Fruit fly (Drosophila melanogaster) whole organism, embryonic: Measurements from ENCODE around the gene CG15506.

Source experiments
- B-H2 ChIP-seq: fragments of 200-800 bp; sonication (Bioruptor generic); optimal IDR thresholded peaks from 2 replicates; lab custom pipeline; 2018; ENCODE audit warnings: missing biosample characterization, mild to moderate bottlenecking, missing genetic modification characterization
- CG10462 ChIP-seq: fragments of 200-800 bp; sonication (Bioruptor generic); optimal IDR thresholded peaks from 2 replicates; lab custom pipeline; 2016; ENCODE audit warnings: missing biosample characterization, missing genetic modification characterization
- CG13287 ChIP-seq: fragments of 200-800 bp; sonication (Bioruptor generic); IDR thresholded peaks from 2 replicates; pipeline ENCODE4 v1.3.6; 2022; ENCODE audit warnings: missing biosample characterization, missing genetic modification characterization; ENCODE audit not compliant: partially characterized antibody
- CG15479 ChIP-seq: fragments of 200-800 bp; sonication (Bioruptor generic); optimal IDR thresholded peaks from 3 replicates; lab custom pipeline; 2019; ENCODE audit warnings: missing biosample characterization, mild to moderate bottlenecking, missing genetic modification characterization, moderate library complexity
- CG17328 ChIP-seq: fragments of 200-800 bp; sonication (Bioruptor generic); IDR thresholded peaks from 2 replicates; pipeline ENCODE4 v1.3.6; 2022; ENCODE audit warnings: missing biosample characterization, missing genetic modification characterization
- CG2116 ChIP-seq: fragments of 200-800 bp; sonication (Bioruptor generic); optimal IDR thresholded peaks from 3 replicates; lab custom pipeline; 2018; ENCODE audit warnings: missing biosample characterization, mild to moderate bottlenecking, missing genetic modification characterization
- CG30403 ChIP-seq: fragments of 200-800 bp; sonication (Bioruptor generic); optimal IDR thresholded peaks from 3 replicates; lab custom pipeline; 2016; ENCODE audit warnings: missing biosample characterization, missing genetic modification characterization
- CG31388 ChIP-seq: fragments of 200-800 bp; sonication (Bioruptor generic); optimal IDR thresholded peaks from 2 replicates; lab custom pipeline; 2016; ENCODE audit warnings: missing biosample characterization, missing genetic modification characterization
- CG3163 ChIP-seq: fragments of 200-800 bp; sonication (Bioruptor generic); optimal IDR thresholded peaks from 3 replicates; lab custom pipeline; 2016; ENCODE audit warnings: missing biosample characterization, missing genetic modification characterization
- CG3726 ChIP-seq: fragments of 200-800 bp; sonication (Bioruptor generic); IDR thresholded peaks from 3 replicates; pipeline ENCODE4, ENCODE4 v1.3.6; 2022; ENCODE audit warnings: missing biosample characterization, missing genetic modification characterization
- CG4854 ChIP-seq: fragments of 200-800 bp; sonication (Bioruptor generic); optimal IDR thresholded peaks from 2 replicates; lab custom pipeline; 2016; ENCODE audit warnings: missing biosample characterization, missing genetic modification characterization, inconsistent platforms
- CG6254 ChIP-seq: fragments of 200-800 bp; sonication (Bioruptor generic); optimal IDR thresholded peaks from 3 replicates; lab custom pipeline; 2017; ENCODE audit warnings: mild to moderate bottlenecking, missing biosample characterization, missing genetic modification reagents, missing genetic modification characterization
- CG6654 ChIP-seq: fragments of 200-800 bp; sonication (Bioruptor generic); optimal IDR thresholded peaks from 2 replicates; lab custom pipeline; 2017; ENCODE audit warnings: missing biosample characterization, mild to moderate bottlenecking, missing genetic modification characterization
- CG7786 ChIP-seq: fragments of 200-800 bp; sonication (Bioruptor generic); optimal IDR thresholded peaks from 2 replicates; lab custom pipeline; 2016; ENCODE audit warnings: missing biosample characterization, missing genetic modification characterization
- CG8478 ChIP-seq: fragments of >200 bp; optimal IDR thresholded peaks from 2 replicates; lab custom pipeline; 2018
- CG9609 ChIP-seq: fragments of 200-800 bp; sonication (Bioruptor generic); optimal IDR thresholded peaks from 3 replicates; lab custom pipeline; 2016; ENCODE audit warnings: missing biosample characterization, missing genetic modification characterization
- CkIIα-i1 ChIP-seq: fragments of 200-800 bp; sonication (Bioruptor generic); IDR thresholded peaks from 2 replicates; pipeline ENCODE4 v1.3.6; 2022; ENCODE audit warnings: missing biosample characterization, missing genetic modification characterization
- D19B ChIP-seq: fragments of 200-800 bp; sonication (Bioruptor generic); optimal IDR thresholded peaks from 2 replicates; lab custom pipeline; 2017; ENCODE audit warnings: missing biosample characterization, mild to moderate bottlenecking, missing genetic modification characterization
- Dad ChIP-seq: fragments of 200-800 bp; sonication (Bioruptor generic); optimal IDR thresholded peaks from 3 replicates; lab custom pipeline; 2016; ENCODE audit warnings: missing biosample characterization, missing genetic modification characterization
- Doc3 ChIP-seq: fragments of 200-800 bp; sonication (Bioruptor generic); IDR thresholded peaks from 3 replicates; pipeline ENCODE4 v1.3.6; 2022; ENCODE audit warnings: missing biosample characterization, missing genetic modification characterization; ENCODE audit not compliant: partially characterized antibody
- GATAe ChIP-seq: fragments of 200-800 bp; sonication (Bioruptor generic); conservative IDR thresholded peaks from 2 replicates; pipeline ENCODE4 v1.3.6; 2022; ENCODE audit warnings: missing biosample characterization, missing genetic modification characterization
- H15 ChIP-seq: fragments of 200-800 bp; sonication (Bioruptor generic); IDR thresholded peaks from 3 replicates; pipeline ENCODE4 v1.3.6; 2022; ENCODE audit warnings: missing biosample characterization, missing genetic modification characterization
- HLH4C ChIP-seq: fragments of 200-800 bp; sonication (Bioruptor generic); IDR thresholded peaks from 3 replicates; pipeline ENCODE4 v1.3.6; 2022; ENCODE audit warnings: missing biosample characterization, missing genetic modification characterization; ENCODE audit not compliant: partially characterized antibody
- Lim3 ChIP-seq: fragments of 200-800 bp; sonication (Bioruptor generic); IDR thresholded peaks from 2 replicates; pipeline ENCODE4 v1.3.6; 2022; ENCODE audit warnings: missing biosample characterization, missing genetic modification characterization
- NC2α ChIP-seq: fragments of 200-800 bp; sonication (Bioruptor generic); optimal IDR thresholded peaks from 2 replicates; lab custom pipeline; 2016; ENCODE audit warnings: missing biosample characterization, missing genetic modification characterization
- Nf-YC ChIP-seq: fragments of 200-800 bp; optimal IDR thresholded peaks from 3 replicates; lab custom pipeline; 2019; ENCODE audit warnings: missing biosample characterization, mild to moderate bottlenecking, missing genetic modification characterization, moderate library complexity
- Sin3A ChIP-seq: fragments of >200 bp; optimal IDR thresholded peaks from 2 replicates; lab custom pipeline; 2018
- amos ChIP-seq: fragments of 200-800 bp; sonication (Bioruptor generic); IDR thresholded peaks from 2 replicates; pipeline ENCODE4 v1.3.6; 2022; ENCODE audit warnings: missing biosample characterization, missing genetic modification characterization; ENCODE audit not compliant: partially characterized antibody
- aop ChIP-seq: fragments of 200-800 bp; sonication (Bioruptor generic); IDR thresholded peaks from 2 replicates; pipeline ENCODE4 v1.3.6; 2022; ENCODE audit warnings: missing biosample characterization, missing genetic modification characterization
- chm ChIP-seq: fragments of 200-800 bp; sonication (Bioruptor generic); IDR thresholded peaks from 2 replicates; pipeline ENCODE4 v1.3.6; 2022; ENCODE audit warnings: missing biosample characterization, missing genetic modification characterization
- chn ChIP-seq: fragments of 200-800 bp; sonication (Bioruptor generic); optimal IDR thresholded peaks from 2 replicates; lab custom pipeline; 2016; ENCODE audit warnings: missing biosample characterization, missing genetic modification characterization
- fd3F ChIP-seq: fragments of 200-800 bp; sonication (Bioruptor generic); optimal IDR thresholded peaks from 2 replicates; lab custom pipeline; 2018; ENCODE audit warnings: missing biosample characterization, mild to moderate bottlenecking, missing genetic modification characterization, moderate library complexity
- fd96Cb ChIP-seq: fragments of 200-800 bp; sonication (Bioruptor generic); optimal IDR thresholded peaks from 2 replicates; lab custom pipeline; 2018; ENCODE audit warnings: missing biosample characterization, mild to moderate bottlenecking, missing genetic modification characterization, moderate library complexity
- ftz-f1 ChIP-seq: fragments of 200-800 bp; sonication (Bioruptor generic); optimal IDR thresholded peaks from 2 replicates; lab custom pipeline; 2016; ENCODE audit warnings: missing biosample characterization, missing genetic modification characterization
- gce ChIP-seq: fragments of 200-800 bp; sonication (Bioruptor generic); IDR thresholded peaks from 3 replicates; pipeline ENCODE4 v1.3.6; 2022; ENCODE audit warnings: missing biosample characterization, missing genetic modification characterization
- hb ChIP-seq: fragments of 200-800 bp; sonication (Bioruptor generic); IDR thresholded peaks from 3 replicates; pipeline ENCODE4 v1.3.6; 2022; ENCODE audit warnings: missing biosample characterization, missing genetic modification characterization; ENCODE audit not compliant: partially characterized antibody
- ind ChIP-seq: fragments of 200-800 bp; sonication (Bioruptor generic); optimal IDR thresholded peaks from 3 replicates; lab custom pipeline; 2016; ENCODE audit warnings: missing biosample characterization, missing genetic modification characterization
- jing ChIP-seq: fragments of 200-800 bp; sonication (Bioruptor generic); optimal IDR thresholded peaks from 2 replicates; lab custom pipeline; 2018; ENCODE audit warnings: missing biosample characterization, mild to moderate bottlenecking, missing genetic modification characterization
- maf-S ChIP-seq: fragments of 200-800 bp; sonication (Bioruptor generic); optimal IDR thresholded peaks from 2 replicates; lab custom pipeline; 2016; ENCODE audit warnings: missing biosample characterization, missing genetic modification characterization
- mld ChIP-seq: fragments of 200-800 bp; sonication (Bioruptor generic); IDR thresholded peaks from 3 replicates; pipeline ENCODE4 v1.3.6; 2022; ENCODE audit warnings: missing biosample characterization, missing genetic modification characterization; ENCODE audit not compliant: partially characterized antibody
- nerfin-1 ChIP-seq: fragments of 200-800 bp; sonication (Bioruptor generic); optimal IDR thresholded peaks from 3 replicates; lab custom pipeline; 2019; ENCODE audit warnings: missing biosample characterization, mild to moderate bottlenecking, missing genetic modification characterization, moderate library complexity
- nmo ChIP-seq: fragments of 200-800 bp; sonication (Bioruptor generic); optimal IDR thresholded peaks from 2 replicates; lab custom pipeline; 2018; ENCODE audit warnings: missing biosample characterization, mild to moderate bottlenecking, missing genetic modification characterization, moderate library complexity
- onecut ChIP-seq: fragments of 200-800 bp; sonication (Bioruptor generic); IDR thresholded peaks from 2 replicates; pipeline ENCODE4 v1.3.6; 2022; ENCODE audit warnings: missing biosample characterization, missing genetic modification characterization
- pfk ChIP-seq: fragments of 200-800 bp; sonication (Bioruptor generic); optimal IDR thresholded peaks from 2 replicates; lab custom pipeline; 2018; ENCODE audit warnings: missing biosample characterization, mild to moderate bottlenecking, missing genetic modification characterization, moderate library complexity
- pnt ChIP-seq: fragments of 200-800 bp; sonication (Bioruptor generic); optimal IDR thresholded peaks from 3 replicates; lab custom pipeline; 2016; ENCODE audit warnings: missing biosample characterization, missing genetic modification characterization
- prd ChIP-seq, 3 experiments: fragments of >200 bp in 2 of 3; fragments of 200-800 bp in 1 of 3; sonication (Bioruptor generic) in 1 of 3; optimal IDR thresholded peaks in 2 of 3; IDR thresholded peaks in 1 of 3; 2 replicates in 2 of 3; 3 replicates in 1 of 3; pipeline versions ENCODE4 v1.3.6 to Lab custom; 2017 to 2022; ENCODE audit warnings: missing biosample characterization in 1 of 3, missing genetic modification characterization in 1 of 3
- pzg ChIP-seq: fragments of 200-800 bp; sonication (Bioruptor generic); optimal IDR thresholded peaks from 3 replicates; lab custom pipeline; 2018; ENCODE audit warnings: missing biosample characterization, mild to moderate bottlenecking, missing genetic modification characterization, moderate library complexity
- slp2 ChIP-seq: fragments of 200-800 bp; sonication (Bioruptor generic); optimal IDR thresholded peaks from 2 replicates; lab custom pipeline; 2016; ENCODE audit warnings: missing biosample characterization, missing genetic modification characterization
- stwl ChIP-seq: fragments of 200-800 bp; sonication (Bioruptor generic); optimal IDR thresholded peaks from 3 replicates; lab custom pipeline; 2018; ENCODE audit warnings: missing biosample characterization, mild to moderate bottlenecking, missing genetic modification characterization, moderate library complexity
- tap ChIP-seq: fragments of 200-800 bp; optimal IDR thresholded peaks from 3 replicates; lab custom pipeline; 2019; ENCODE audit warnings: missing biosample characterization, mild to moderate bottlenecking, missing genetic modification characterization, moderate library complexity
- usp ChIP-seq: fragments of >200 bp; optimal IDR thresholded peaks from 2 replicates; lab custom pipeline; 2017; ENCODE audit warnings: missing biosample characterization, missing genetic modification characterization
- zf30C ChIP-seq: fragments of 200-800 bp; sonication (Bioruptor generic); optimal IDR thresholded peaks from 3 replicates; lab custom pipeline; 2018; ENCODE audit warnings: missing biosample characterization, mild to moderate bottlenecking, missing genetic modification characterization

Gene CG15506

dm6 chr3R:29755248-29755647 lies 36.8 kb downstream of the CG15506 start (continued):
- TF ChIP-seq tap (tag; lab: Kevin White, UChicago) (no peak), fd3F (GFP tag; lab: Kevin White, UChicago) (no peak), pfk (GFP tag; lab: Kevin White, UChicago) (no peak), CG2116 (no peak), usp (GFP tag; lab: Kevin White, UChicago) (no peak), HLH4C (GFP tag; lab: Robert Waterston, UW) (no peak), hb (GFP tag; lab: Robert Waterston, UW) (no peak), B-H2 (GFP tag; lab: Kevin White, UChicago) (no peak), Nf-YC (tag; lab: Kevin White, UChicago) (no peak), CG13287 (GFP tag; lab: Robert Waterston, UW) (no peak), CkIIα-i1 (GFP tag; lab: Robert Waterston, UW) (no peak), CG3163 (GFP tag; lab: Kevin White, UChicago) (no peak), chm (0 out of 2 replicates have a peak, but pooled peaks have one; percentile 22), Sin3A (lab: Kevin White, UChicago) (no peak), D19B (no peak), Doc3 (no peak), CG7786 (no peak), CG15479 (GFP tag; lab: Kevin White, UChicago) (no peak), onecut (GFP tag; lab: Robert Waterston, UW) (no peak), zf30C (GFP tag; lab: Kevin White, UChicago) (no peak), nerfin-1 (tag; lab: Kevin White, UChicago) (no peak), stwl (tag; lab: Kevin White, UChicago) (no peak), CG4854 (GFP tag; lab: Kevin White, UChicago) (no peak), mld (GFP tag; lab: Robert Waterston, UW) (no peak), CG6654 (GFP tag; lab: Kevin White, UChicago) (no peak), fd96Cb (tag; lab: Kevin White, UChicago) (peak; percentile 1), CG3726 (GFP tag; lab: Robert Waterston, UW) (no peak), CG31388 (no peak), Lim3 (GFP tag; lab: Robert Waterston, UW) (no peak), chn (GFP tag; lab: Kevin White, UChicago) (no peak), ind (GFP tag; lab: Kevin White, UChicago) (no peak), jing (GFP tag; lab: Kevin White, UChicago) (no peak), pnt (GFP tag; lab: Kevin White, UChicago) (no peak), amos (no peak), CG10462 (no peak), nmo (GFP tag; lab: Kevin White, UChicago) (no peak), CG9609 (GFP tag; lab: Kevin White, UChicago) (no peak), NC2α (GFP tag; lab: Kevin White, UChicago) (no peak), CG30403 (peak; percentile 12), pzg (GFP tag; lab: Kevin White, UChicago) (no peak), ftz-f1 (GFP tag; lab: Kevin White, UChicago) (no peak), Dad (GFP tag; lab: Kevin White, UChicago) (no peak), prd (optimal IDR thresholded peaks at IDR 0.05; lab: Kevin White, UChicago) (no peak), prd (GFP tag; IDR thresholded peaks at IDR 0.05; lab: Robert Waterston, UW) (peak; percentile 46; the same call in 1 of the 3 replicates), slp2 (GFP tag; lab: Kevin White, UChicago) (no peak), gce (GFP tag; lab: Robert Waterston, UW) (no peak), CG6254 (GFP tag; lab: Kevin White, UChicago) (no peak), H15 (GFP tag; lab: Robert Waterston, UW) (peak; percentile 53; the same call in 1 of the 3 replicates), GATAe (GFP tag; lab: Robert Waterston, UW) (no peak), aop (GFP tag; lab: Robert Waterston, UW) (no peak), CG17328 (0 out of 2 replicates have a peak, but pooled peaks have one; percentile 18), maf-S (no peak), CG8478 (lab: Kevin White, UChicago) (no peak)
